Worm (Caenorhabditis elegans) whole organism, L4 larva: ENCODE results near the gene W04B5.6.

Experiments used
- D1046.2 ChIP-seq: fragments of 200-800 bp; sonication (Bioruptor generic); IDR thresholded peaks from 2 replicates; pipeline ENCODE4 v1.3.6; 2022; ENCODE audit warnings: missing genetic modification characterization, missing compliant biosample characterization
- F37D6.2 ChIP-seq: sonication (generic microtip); optimal IDR thresholded peaks from 2 replicates; lab custom pipeline; 2016; ENCODE audit warnings: mild to moderate bottlenecking, missing genetic modification characterization, missing compliant biosample characterization
- T26A8.4 ChIP-seq: fragments of 200-800 bp; sonication (Bioruptor generic); IDR thresholded peaks from 2 replicates; pipeline ENCODE4 v1.3.6; 2022; ENCODE audit warnings: missing genetic modification characterization, missing compliant biosample characterization
- Y105C5A.15 ChIP-seq: fragments of 200-800 bp; sonication (Bioruptor generic); IDR thresholded peaks from 2 replicates; pipeline ENCODE4 v1.3.6; 2022; ENCODE audit warnings: missing genetic modification characterization, missing compliant biosample characterization
- Y48G9A.11 ChIP-seq: fragments of 200-800 bp; sonication (Bioruptor generic); IDR thresholded peaks from 2 replicates; pipeline ENCODE4 v1.3.6; 2022; ENCODE audit warnings: missing genetic modification reagents, missing genetic modification characterization, missing compliant biosample characterization
- aha-1 ChIP-seq: fragments of 150-350 bp; peaks from one replicate; lab custom pipeline; 2014; ENCODE audit warnings: missing biosample characterization, missing genetic modification characterization
- ceh-28 ChIP-seq: fragments of 150-350 bp; optimal IDR thresholded peaks from 2 replicates; lab custom pipeline; 2014; ENCODE audit warnings: missing biosample characterization, missing genetic modification reagents, missing genetic modification characterization
- daf-16 ChIP-seq, 3 experiments: sonication (generic microtip); optimal IDR thresholded peaks; 2 replicates each; lab custom pipeline; 2016 to 2017; ENCODE audit warnings: missing genetic modification characterization in 3 of 3, missing genetic modification reagents in 3 of 3, mild to moderate bottlenecking in 2 of 3, missing compliant biosample characterization in 2 of 3, missing biosample characterization in 1 of 3, moderate library complexity in 1 of 3
- dmd-6 ChIP-seq: fragments of 200-800 bp; sonication (Bioruptor generic); IDR thresholded peaks from 2 replicates; pipeline ENCODE4 v1.3.6; 2022; ENCODE audit warnings: missing genetic modification reagents, missing genetic modification characterization, missing compliant biosample characterization
- dmd-9 ChIP-seq: fragments of 200-800 bp; sonication (Bioruptor generic); IDR thresholded peaks from 2 replicates; pipeline ENCODE4 v1.3.6; 2022; ENCODE audit warnings: missing genetic modification reagents, missing genetic modification characterization, missing compliant biosample characterization
- dpl-1 ChIP-seq: fragments of 150-350 bp; optimal IDR thresholded peaks from 2 replicates; lab custom pipeline; 2014; ENCODE audit warnings: missing biosample characterization, missing genetic modification reagents, missing genetic modification characterization
- duxl-1 ChIP-seq: sonication (generic microtip); optimal IDR thresholded peaks from 2 replicates; lab custom pipeline; 2016; ENCODE audit warnings: mild to moderate bottlenecking, missing genetic modification characterization, moderate library complexity, missing compliant biosample characterization; ENCODE audit not compliant: poor library complexity
- dve-1 ChIP-seq: sonication (generic microtip); optimal IDR thresholded peaks from 2 replicates; lab custom pipeline; 2017; ENCODE audit warnings: antibody characterized with exemption, mild to moderate bottlenecking, missing genetic modification characterization, missing compliant biosample characterization; ENCODE audit not compliant: insufficient read depth
- hlh-11 ChIP-seq: fragments of 200-800 bp; sonication (Bioruptor generic); optimal IDR thresholded peaks from 2 replicates; lab custom pipeline; 2018; ENCODE audit warnings: mild to moderate bottlenecking, missing genetic modification characterization, missing compliant biosample characterization
- hlh-30 ChIP-seq: sonication (generic microtip); optimal IDR thresholded peaks from 2 replicates; lab custom pipeline; 2017; ENCODE audit warnings: antibody characterized with exemption, mild to moderate bottlenecking, missing genetic modification characterization, missing compliant biosample characterization; ENCODE audit not compliant: insufficient read depth
- lin-13 ChIP-seq: fragments of 150-350 bp; optimal IDR thresholded peaks from 2 replicates; lab custom pipeline; 2014; ENCODE audit warnings: missing biosample characterization, missing genetic modification reagents, missing genetic modification characterization
- lin-15B ChIP-seq: fragments of 150-350 bp; sonication (generic microtip); optimal IDR thresholded peaks from 3 replicates; lab custom pipeline; 2014; ENCODE audit warnings: missing biosample characterization, missing genetic modification characterization
- lin-38 ChIP-seq: fragments of 200-800 bp; sonication (Bioruptor generic); IDR thresholded peaks from 2 replicates; pipeline ENCODE4 v1.3.6; 2022; ENCODE audit warnings: missing genetic modification reagents, missing genetic modification characterization, missing compliant biosample characterization
- lsy-2 ChIP-seq, 2 experiments: fragments of 150-350 bp in 1 of 2; sonication (generic microtip) in 1 of 2; optimal IDR thresholded peaks; 2 replicates each; lab custom pipeline; 2014 to 2017; ENCODE audit warnings: missing biosample characterization in 2 of 2, missing genetic modification characterization in 2 of 2
- madf-9 ChIP-seq: fragments of 200-800 bp; sonication (Bioruptor generic); conservative IDR thresholded peaks from 2 replicates; pipeline ENCODE4 v1.3.6; 2022; ENCODE audit warnings: missing genetic modification reagents, missing genetic modification characterization, missing compliant biosample characterization
- mdl-1 ChIP-seq, 2 experiments: fragments of 150-350 bp in 1 of 2; sonication (generic microtip) in 1 of 2; optimal IDR thresholded peaks; 2 replicates each; lab custom pipeline; 2014 to 2017; ENCODE audit warnings: missing biosample characterization in 2 of 2, missing genetic modification characterization in 2 of 2
- mdt-29 ChIP-seq: fragments of 200-800 bp; sonication (Bioruptor generic); IDR thresholded peaks from 2 replicates; pipeline ENCODE4 v1.3.6; 2022; ENCODE audit warnings: missing genetic modification reagents, missing genetic modification characterization, missing compliant biosample characterization
- mep-1 ChIP-seq: fragments of 150-350 bp; sonication (generic microtip); optimal IDR thresholded peaks from 3 replicates; lab custom pipeline; 2014; ENCODE audit warnings: missing biosample characterization, missing genetic modification characterization
- mes-2 ChIP-seq: sonication (generic microtip); optimal IDR thresholded peaks from 2 replicates; lab custom pipeline; 2016; ENCODE audit warnings: missing genotype, mild to moderate bottlenecking, missing genetic modification characterization, missing compliant biosample characterization; ENCODE audit not compliant: poor library complexity, severe bottlenecking
- mxl-2 ChIP-seq: fragments of 200-800 bp; sonication (Bioruptor generic); conservative IDR thresholded peaks from 2 replicates; pipeline ENCODE4 v1.3.6; 2022; ENCODE audit warnings: missing genetic modification reagents, missing genetic modification characterization, missing compliant biosample characterization
- mxl-3 ChIP-seq: fragments of 200-800 bp; sonication (Bioruptor generic); optimal IDR thresholded peaks from 2 replicates; lab custom pipeline; 2018; ENCODE audit warnings: mild to moderate bottlenecking, missing genetic modification characterization, missing compliant biosample characterization
- nhr-28 ChIP-seq: fragments of 150-350 bp; optimal IDR thresholded peaks from 2 replicates; lab custom pipeline; 2014; ENCODE audit warnings: missing biosample characterization, missing genetic modification characterization
- nhr-6 ChIP-seq: fragments of 150-350 bp; optimal IDR thresholded peaks from 2 replicates; lab custom pipeline; 2014; ENCODE audit warnings: missing biosample characterization, missing genetic modification characterization
- pha-4 ChIP-seq, 2 experiments: fragments of 150-350 bp in 1 of 2; fragments of 200-800 bp in 1 of 2; sonication (Bioruptor generic) in 1 of 2; IDR thresholded peaks in 1 of 2; optimal IDR thresholded peaks in 1 of 2; 2 replicates each; pipeline versions ENCODE4 v1.3.6 to Lab custom; 2014 to 2022; ENCODE audit warnings: missing genetic modification characterization in 2 of 2, missing genetic modification reagents in 2 of 2, missing biosample characterization in 1 of 2, missing compliant biosample characterization in 1 of 2
- php-3 ChIP-seq: fragments of 200-800 bp; sonication (Bioruptor generic); IDR thresholded peaks from 2 replicates; pipeline ENCODE4 v1.3.6; 2022; ENCODE audit warnings: missing genetic modification reagents, missing genetic modification characterization, missing compliant biosample characterization
- pqm-1 ChIP-seq: sonication (generic microtip); optimal IDR thresholded peaks from 2 replicates; lab custom pipeline; 2017; ENCODE audit warnings: missing biosample characterization, missing genetic modification characterization
- spr-1 ChIP-seq: sonication (generic microtip); optimal IDR thresholded peaks from 2 replicates; lab custom pipeline; 2016; ENCODE audit warnings: mild to moderate bottlenecking, missing genetic modification characterization, missing compliant biosample characterization
- unc-62 ChIP-seq, 3 experiments: fragments of 150-350 bp in 1 of 3; sonication (generic microtip); optimal IDR thresholded peaks in 2 of 3; peaks in 1 of 3; 1 replicate in 1 of 3; 2 replicates in 2 of 3; lab custom pipeline; 2014 to 2017; ENCODE audit warnings: missing biosample characterization in 3 of 3, missing genetic modification characterization in 3 of 3, missing genetic modification reagents in 3 of 3, missing genotype in 1 of 3

Gene W04B5.6

ce11 chrIII:2418159-2418658 is 17.1 kb downstream of the W04B5.6 start, which contains the start of the genes W04B5.5 and W04B5.3:
TSS of gene W04B5.5 (minus strand) at chrIII:2418209.
TSS of gene W04B5.3 (plus strand) at chrIII:2418514.
- TF ChIP-seq nhr-6 (tag; lab: Kevin White, UChicago): peak; percentile 9
- TF ChIP-seq dpl-1 (GFP tag; lab: Kevin White, UChicago): peak; percentile 94
- peak; percentile 67 for TF ChIP-seq dve-1 (tag; lab: Kevin White, UChicago)
- TF ChIP-seq mdl-1 (tag; optimal IDR thresholded peaks at IDR 0.05; lab: Kevin White, UChicago): peak in 1 of 2 experiments; percentile 51
- TF ChIP-seq duxl-1 (tag; lab: Kevin White, UChicago): peak; percentile 38
- TF ChIP-seq Y48G9A.11 (GFP tag; lab: Robert Waterston, UW): peak; percentile 62
- TF ChIP-seq hlh-11: peak; percentile 57
- TF ChIP-seq D1046.2 (GFP tag; lab: Robert Waterston, UW): no peak
- TF ChIP-seq lin-38 (GFP tag; lab: Robert Waterston, UW): peak; percentile 65
- no peak for TF ChIP-seq T26A8.4 (GFP tag; lab: Robert Waterston, UW)
- peak in 1 of 2 experiments; percentile 62 for TF ChIP-seq lsy-2 (tag; optimal IDR thresholded peaks at IDR 0.05; lab: Kevin White, UChicago)
- peak; percentile 20 for TF ChIP-seq mxl-3 (GFP tag; lab: Kevin White, UChicago)
- TF ChIP-seq dmd-6 (GFP tag; lab: Robert Waterston, UW): peak; percentile 59
- peak; percentile 80 for TF ChIP-seq pqm-1 (tag; lab: Kevin White, UChicago)
- TF ChIP-seq hlh-30 (tag; lab: Kevin White, UChicago): peak; percentile 41
- TF ChIP-seq F37D6.2: no peak
- 0 out of 2 replicates have a peak, but pooled peaks have one; percentile 14 for TF ChIP-seq mdt-29 (GFP tag; lab: Robert Waterston, UW)
- peak; percentile 60 for TF ChIP-seq pha-4 (GFP tag; IDR thresholded peaks at IDR 0.05; lab: Robert Waterston, UW)
- no peak for TF ChIP-seq pha-4 (tag; optimal IDR thresholded peaks at IDR 0.05; lab: Kevin White, UChicago)
- peak in 1 of 2 experiments; percentile 23 for TF ChIP-seq daf-16 (GFP tag; optimal IDR thresholded peaks at IDR 0.05; lab: Kevin White, UChicago)
- peak; percentile 97 for TF ChIP-seq daf-16 (tag; optimal IDR thresholded peaks at IDR 0.05; lab: Kevin White, UChicago)
- TF ChIP-seq mep-1: peak; percentile 37
- no peak for TF ChIP-seq spr-1 (tag; lab: Kevin White, UChicago)
- TF ChIP-seq aha-1 (tag; lab: Kevin White, UChicago): peak; percentile 62
- no peak for TF ChIP-seq mxl-2 (GFP tag; lab: Robert Waterston, UW)
- peak; percentile 39 for TF ChIP-seq nhr-28 (tag; lab: Kevin White, UChicago)
- no peak for TF ChIP-seq Y105C5A.15 (GFP tag; lab: Robert Waterston, UW)
- peak in 1 of 2 experiments; percentile 63 for TF ChIP-seq unc-62 (GFP tag; optimal IDR thresholded peaks at IDR 0.05 in 1 of 2; lab: Kevin White, UChicago)
- no peak for TF ChIP-seq unc-62 (tag; optimal IDR thresholded peaks at IDR 0.05; lab: Kevin White, UChicago)
- TF ChIP-seq mes-2 (tag; lab: Kevin White, UChicago): peak; percentile 63
- no peak for TF ChIP-seq dmd-9 (GFP tag; lab: Robert Waterston, UW)
- 0 out of 2 replicates have a peak, but pooled peaks have one; percentile 34 for TF ChIP-seq php-3 (GFP tag; lab: Robert Waterston, UW)
- TF ChIP-seq madf-9: no peak
- TF ChIP-seq lin-15B: no peak
- TF ChIP-seq lin-13 (GFP tag; lab: Kevin White, UChicago): peak; percentile 34

DNA sequence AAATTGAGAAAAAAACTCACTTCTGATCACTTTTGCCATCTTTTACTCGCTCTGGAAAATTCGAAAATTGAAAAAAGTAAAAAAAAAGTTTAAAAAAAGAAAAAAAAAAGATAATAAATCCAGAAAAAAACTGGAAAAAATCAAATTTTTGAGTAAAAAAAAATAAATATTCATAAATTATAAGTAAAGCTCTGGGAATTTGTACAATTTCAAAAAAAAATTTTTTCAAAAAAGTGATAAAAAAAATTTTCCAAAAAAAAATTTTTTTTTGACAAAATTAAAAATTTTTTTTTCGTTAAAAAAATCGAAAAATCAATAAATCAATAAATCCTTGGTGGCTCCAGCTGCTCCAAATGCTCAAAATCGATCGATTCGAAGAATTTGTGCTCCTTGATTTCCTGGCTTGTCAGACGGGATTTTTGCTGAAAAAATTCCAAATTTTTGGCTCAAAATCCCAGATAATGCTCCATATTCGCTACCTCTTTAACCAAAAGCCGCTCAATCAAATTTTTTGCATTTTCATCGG is 24.3 kb downstream of the W04B5.6 start, which contains the start of gene mrpl-30:
TSS of gene mrpl-30 (minus strand) at position 51 of the 526 bp plus-strand sequence.
- peak; percentile 93 for TF ChIP-seq ceh-28 (tag; lab: Kevin White, UChicago)
- no peak for TF ChIP-seq mes-2 (tag; lab: Kevin White, UChicago)
